Worm (Caenorhabditis elegans) whole organism, L1 larva: ENCODE results near the gene F28H6.7.
"Not testable (repeated sequence)": the region's sequence is repeated elsewhere in the genome, so short reads cannot be mapped to it uniquely, and the experiment has no call there.

ENCODE experiments used
- F16B12.6 ChIP-seq: fragments of 150-350 bp; optimal IDR thresholded peaks from 2 replicates; lab custom pipeline; 2014; ENCODE audit warnings: missing biosample characterization, missing genetic modification characterization
- ceh-90 ChIP-seq: sonication (generic microtip); optimal IDR thresholded peaks from 2 replicates; lab custom pipeline; 2016; ENCODE audit warnings: missing genetic modification characterization, missing compliant biosample characterization
- dpl-1 ChIP-seq, 3 experiments: fragments of 150-350 bp in 2 of 3; sonication (generic microtip) in 1 of 3; optimal IDR thresholded peaks; 2 replicates each; lab custom pipeline; 2014 to 2017; ENCODE audit warnings: missing biosample characterization in 3 of 3, missing genetic modification characterization in 3 of 3, missing genetic modification reagents in 3 of 3
- dsc-1 ChIP-seq: sonication (generic microtip); optimal IDR thresholded peaks from 2 replicates; lab custom pipeline; 2016; ENCODE audit warnings: mild to moderate bottlenecking, missing genetic modification characterization, missing compliant biosample characterization
- efl-1 ChIP-seq, 4 experiments: fragments of 150-350 bp; optimal IDR thresholded peaks in 3 of 4; peaks in 1 of 4; 1 replicate in 1 of 4; 2 replicates in 3 of 4; lab custom pipeline; 2014; ENCODE audit warnings: missing biosample characterization in 2 of 4, missing genetic modification characterization in 2 of 4, missing genetic modification reagents in 2 of 4
- elt-2 ChIP-seq: sonication (generic microtip); optimal IDR thresholded peaks from 2 replicates; lab custom pipeline; 2016; ENCODE audit warnings: missing genetic modification characterization, mild to moderate bottlenecking, inconsistent platforms, missing compliant biosample characterization, missing genetic modification reagents
- elt-3 ChIP-seq, 6 experiments: fragments of 150-350 bp in 1 of 6; sonication (generic microtip); optimal IDR thresholded peaks; 2 replicates each; lab custom pipeline; 2017 to 2018; ENCODE audit warnings: missing biosample characterization in 6 of 6, missing genetic modification characterization in 6 of 6, inconsistent platforms in 1 of 6
- fkh-8 ChIP-seq: sonication (generic microtip); optimal IDR thresholded peaks from 2 replicates; lab custom pipeline; 2016; ENCODE audit warnings: mild to moderate bottlenecking, missing genetic modification characterization, missing compliant biosample characterization
- fos-1 ChIP-seq: fragments of 150-350 bp; optimal IDR thresholded peaks from 2 replicates; lab custom pipeline; 2014; ENCODE audit warnings: missing biosample characterization, missing genetic modification characterization
- grh-1 ChIP-seq: fragments of 200-800 bp; sonication (Bioruptor generic); IDR thresholded peaks from 2 replicates; pipeline ENCODE4 v1.3.6; 2022; ENCODE audit warnings: missing genetic modification reagents, missing genetic modification characterization, missing compliant biosample characterization
- isw-1 ChIP-seq: fragments of 200-800 bp; sonication (Bioruptor generic); IDR thresholded peaks from 2 replicates; pipeline ENCODE4 v1.3.6; 2022; ENCODE audit warnings: missing genetic modification characterization, missing compliant biosample characterization
- lin-35 ChIP-seq, 2 experiments: fragments of 150-350 bp; optimal IDR thresholded peaks; 2 replicates each; lab custom pipeline; 2014; ENCODE audit warnings: missing biosample characterization in 2 of 2, missing genetic modification characterization in 2 of 2, missing genetic modification reagents in 2 of 2
- lin-39 ChIP-seq: fragments of 150-350 bp; optimal IDR thresholded peaks from 2 replicates; lab custom pipeline; 2014; ENCODE audit warnings: missing biosample characterization, missing genetic modification reagents, missing genetic modification characterization
- lir-3 ChIP-seq: sonication (generic microtip); optimal IDR thresholded peaks from 2 replicates; lab custom pipeline; 2016; ENCODE audit warnings: mild to moderate bottlenecking, missing genetic modification characterization, moderate library complexity, missing compliant biosample characterization; ENCODE audit not compliant: poor library complexity
- mab-9 ChIP-seq: fragments of 200-800 bp; sonication (Bioruptor generic); IDR thresholded peaks from 2 replicates; pipeline ENCODE4 v1.3.6; 2022; ENCODE audit warnings: missing genetic modification reagents, missing genetic modification characterization, missing compliant biosample characterization
- nhr-19 ChIP-seq: fragments of 200-800 bp; sonication (Bioruptor generic); conservative IDR thresholded peaks from 2 replicates; pipeline ENCODE4 v1.3.6; 2022; ENCODE audit warnings: missing genetic modification characterization, missing compliant biosample characterization
- nhr-20 ChIP-seq: sonication (generic microtip); optimal IDR thresholded peaks from 2 replicates; lab custom pipeline; 2016; ENCODE audit warnings: mild to moderate bottlenecking, missing genetic modification characterization, missing compliant biosample characterization
- nhr-71 ChIP-seq: sonication (generic microtip); optimal IDR thresholded peaks from 2 replicates; lab custom pipeline; 2016; ENCODE audit warnings: mild to moderate bottlenecking, missing genetic modification characterization, moderate library complexity, missing compliant biosample characterization
- nhr-85 ChIP-seq: sonication (generic microtip); peaks from one replicate; lab custom pipeline; 2016; ENCODE audit warnings: missing genetic modification characterization, inconsistent platforms, missing compliant biosample characterization
- nhr-90 ChIP-seq: sonication (generic microtip); optimal IDR thresholded peaks from 2 replicates; lab custom pipeline; 2016; ENCODE audit warnings: mild to moderate bottlenecking, missing genetic modification characterization, missing compliant biosample characterization; ENCODE audit not compliant: poor library complexity
- pax-3 ChIP-seq: fragments of 200-800 bp; sonication (Bioruptor generic); optimal IDR thresholded peaks from 2 replicates; lab custom pipeline; 2018; ENCODE audit warnings: mild to moderate bottlenecking, missing genetic modification characterization, moderate library complexity, missing compliant biosample characterization
- rnt-1 ChIP-seq: sonication (generic microtip); optimal IDR thresholded peaks from 2 replicates; lab custom pipeline; 2016; ENCODE audit warnings: mild to moderate bottlenecking, missing genetic modification characterization, moderate library complexity, missing compliant biosample characterization
- snu-23 ChIP-seq: sonication (generic microtip); optimal IDR thresholded peaks from 2 replicates; lab custom pipeline; 2016; ENCODE audit warnings: missing genetic modification characterization, missing compliant biosample characterization
- sptf-1 ChIP-seq: fragments of 150-350 bp; optimal IDR thresholded peaks from 2 replicates; lab custom pipeline; 2014; ENCODE audit warnings: missing biosample characterization, missing genetic modification characterization
- sup-37 ChIP-seq: fragments of 200-800 bp; sonication (Bioruptor generic); optimal IDR thresholded peaks from 2 replicates; lab custom pipeline; 2018; ENCODE audit warnings: mild to moderate bottlenecking, missing genetic modification characterization, missing compliant biosample characterization
- tbx-2 ChIP-seq: sonication (generic microtip); optimal IDR thresholded peaks from 2 replicates; lab custom pipeline; 2016; ENCODE audit warnings: missing genetic modification characterization, missing compliant biosample characterization
- unc-30 ChIP-seq: sonication (generic microtip); optimal IDR thresholded peaks from 2 replicates; lab custom pipeline; 2017; ENCODE audit warnings: missing biosample characterization, missing genetic modification characterization

Gene F28H6.7

DNA sequence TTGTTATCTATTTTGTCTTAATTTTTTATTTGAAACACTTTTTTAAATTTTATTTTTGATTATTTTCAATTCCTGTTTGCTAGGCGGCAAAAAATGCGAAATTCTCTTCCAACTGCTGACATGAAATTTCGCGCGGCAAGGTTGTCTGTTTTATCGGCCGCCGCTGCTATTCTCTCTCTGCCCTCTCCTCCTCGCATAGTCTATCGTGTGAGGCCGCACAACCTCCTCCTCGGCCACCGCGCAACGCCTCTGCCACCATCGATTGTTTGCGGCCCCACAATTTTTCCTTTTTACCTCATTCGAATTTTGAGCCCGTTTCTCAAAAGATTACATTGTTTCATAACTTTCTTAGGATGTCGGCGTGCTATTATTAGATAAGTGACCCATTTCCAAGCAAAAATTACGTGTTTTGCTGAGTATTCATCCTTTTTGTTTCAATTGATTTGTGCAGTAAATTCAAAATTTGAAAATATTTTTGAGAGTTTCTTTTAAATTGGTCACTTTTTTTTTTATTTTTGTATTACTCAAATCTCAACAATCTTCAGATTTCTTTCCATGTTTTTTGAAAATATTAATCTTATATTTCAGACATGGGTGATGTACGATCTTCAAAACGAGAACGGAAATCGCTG, 11.5 kb downstream of the F28H6.7 start, which contains the start of gene F28H6.4 (continued):
- TF ChIP-seq dsc-1 (tag; lab: Kevin White, UChicago), result no peak
- no peak for TF ChIP-seq nhr-90 (tag; lab: Kevin White, UChicago)
- TF ChIP-seq grh-1 (GFP tag; lab: Robert Waterston, UW), result no peak
- no peak for TF ChIP-seq elt-3 (tag; optimal IDR thresholded peaks at IDR 0.05; lab: Kevin White, UChicago)
- peak; percentile 2 for TF ChIP-seq tbx-2 (tag; lab: Kevin White, UChicago)
- TF ChIP-seq nhr-85 (tag; lab: Kevin White, UChicago), result no peak
- TF ChIP-seq lir-3 (tag; lab: Kevin White, UChicago), result no peak
- no peak for TF ChIP-seq nhr-71 (tag; lab: Kevin White, UChicago)
- peak in 2 of 3 experiments; percentile 10 to 20 for TF ChIP-seq dpl-1 (GFP tag; optimal IDR thresholded peaks at IDR 0.05; lab: Kevin White, UChicago)
- TF ChIP-seq efl-1 (optimal IDR thresholded peaks at IDR 0.05; lab: Kevin White, UChicago), result peak in 1 of 2 experiments; percentile 36
- TF ChIP-seq efl-1 (GFP tag; optimal IDR thresholded peaks at IDR 0.05 in 1 of 2; lab: Kevin White, UChicago), result no peak
- TF ChIP-seq fkh-8 (tag; lab: Kevin White, UChicago), result peak; percentile 20
- no peak for TF ChIP-seq pax-3 (tag; lab: Kevin White, UChicago)

DNA sequence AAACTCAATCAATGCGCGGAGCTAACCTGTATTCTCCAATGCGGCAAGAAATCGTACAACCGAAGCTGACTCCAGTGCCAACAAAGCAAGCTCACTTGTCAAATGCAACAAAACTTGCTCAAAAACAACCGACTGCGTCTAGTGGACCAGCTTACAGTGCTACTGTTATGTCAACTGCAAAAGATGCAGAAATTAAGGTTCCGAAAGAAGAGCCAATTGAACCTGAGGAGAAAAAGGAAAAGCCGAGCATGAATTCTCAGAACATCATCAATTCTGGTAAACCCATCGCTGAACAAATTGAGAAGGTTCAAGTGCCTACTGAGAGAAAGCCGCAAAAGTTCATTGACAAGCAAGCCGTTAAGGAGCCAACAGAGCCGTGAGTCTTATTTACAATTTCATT, 15.6 kb downstream of the F28H6.7 start:
- TF ChIP-seq rnt-1 (tag; lab: Kevin White, UChicago), result no peak

DNA sequence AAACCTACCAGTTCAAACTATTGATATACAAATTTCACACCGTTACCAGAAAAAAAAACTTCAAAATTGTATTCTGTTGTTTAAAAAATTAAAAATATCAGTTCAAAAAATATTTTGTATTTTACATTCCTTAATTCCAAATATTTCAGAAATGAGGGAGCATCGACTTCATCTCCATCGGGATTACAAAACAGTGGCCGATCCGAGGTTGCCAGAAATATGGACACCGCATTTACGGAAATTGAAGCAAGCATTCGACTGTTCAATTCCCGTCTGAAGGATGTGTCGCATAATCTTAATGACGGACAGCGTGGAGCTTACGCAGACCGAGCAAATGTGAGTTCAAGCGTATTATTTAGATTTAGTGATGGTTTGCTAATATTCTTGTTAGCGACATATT, 16.8 kb downstream of the F28H6.7 start:
- TF ChIP-seq fos-1 (tag; lab: Kevin White, UChicago) (no peak), efl-1 (optimal IDR thresholded peaks at IDR 0.05; lab: Kevin White, UChicago) (no peak), efl-1 (GFP tag; optimal IDR thresholded peaks at IDR 0.05 in 1 of 2; lab: Kevin White, UChicago) (peak in 1 of 2 experiments; percentile 73)

DNA sequence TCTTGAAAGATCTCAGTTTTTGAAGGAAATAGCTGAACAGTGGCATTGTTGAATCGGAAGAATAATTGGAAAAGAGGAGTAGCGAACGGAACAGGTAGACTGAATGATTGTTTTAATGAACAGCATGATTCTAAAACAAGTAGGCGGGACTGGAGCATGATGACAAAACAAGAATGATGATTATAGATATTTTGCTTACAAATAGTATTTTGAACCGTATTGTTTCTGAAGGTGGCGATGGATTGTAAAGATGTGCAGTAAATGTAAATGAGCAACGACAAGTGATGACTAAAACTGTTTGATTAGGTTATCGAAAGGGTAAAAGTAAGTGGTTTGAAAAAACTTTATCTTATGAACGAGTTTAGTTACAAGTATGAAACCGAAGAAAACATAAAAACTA, 18.3 kb downstream of the F28H6.7 start, which contains the start of gene F28H6.8:
F28H6.8 (minus strand) TSS at position 101 of the 400 bp plus-strand sequence.
- TF ChIP-seq unc-30, result no peak

DNA sequence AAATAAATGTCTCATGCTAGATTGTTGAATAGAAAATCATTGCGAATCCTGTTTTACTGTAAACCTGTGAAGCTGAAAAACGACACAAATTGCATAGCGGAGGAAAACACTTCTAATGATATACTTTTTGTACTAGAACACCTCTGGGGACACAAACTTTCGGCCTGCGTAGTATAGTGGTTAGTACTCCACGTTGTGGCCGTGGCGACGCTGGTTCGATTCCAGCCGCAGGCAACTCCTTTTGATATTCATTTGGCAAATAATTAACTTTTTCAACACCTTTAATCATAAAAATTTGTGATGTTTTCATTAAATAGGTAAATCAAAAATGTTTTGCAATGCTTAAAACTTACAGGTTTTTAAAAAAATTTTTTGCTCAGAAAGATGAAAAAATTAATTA, 19.0 kb downstream of the F28H6.7 start:
- no peak for TF ChIP-seq isw-1 (GFP tag; lab: Robert Waterston, UW)
- TF ChIP-seq sptf-1 (tag; lab: Kevin White, UChicago), result no peak
- no peak for TF ChIP-seq lin-39 (tag; lab: Kevin White, UChicago)
- no peak for TF ChIP-seq pax-3 (tag; lab: Kevin White, UChicago)
- TF ChIP-seq F16B12.6 (tag; lab: Kevin White, UChicago), result no peak
- no peak for TF ChIP-seq sup-37 (GFP tag; lab: Kevin White, UChicago)
- no peak for TF ChIP-seq mab-9
- no peak for TF ChIP-seq efl-1 (optimal IDR thresholded peaks at IDR 0.05; lab: Kevin White, UChicago)
- TF ChIP-seq efl-1 (GFP tag; optimal IDR thresholded peaks at IDR 0.05 in 1 of 2; lab: Kevin White, UChicago), result no peak
- peak; percentile 17 for TF ChIP-seq snu-23 (GFP tag; lab: Kevin White, UChicago)
- peak; percentile 3 for TF ChIP-seq elt-2 (tag; lab: Kevin White, UChicago)
- no peak for TF ChIP-seq nhr-20
- no peak for TF ChIP-seq ceh-90 (tag; lab: Kevin White, UChicago)
- TF ChIP-seq lin-35 (GFP tag; optimal IDR thresholded peaks at IDR 0.05; lab: Kevin White, UChicago), result peak in 1 of 2 experiments; percentile 14

DNA sequence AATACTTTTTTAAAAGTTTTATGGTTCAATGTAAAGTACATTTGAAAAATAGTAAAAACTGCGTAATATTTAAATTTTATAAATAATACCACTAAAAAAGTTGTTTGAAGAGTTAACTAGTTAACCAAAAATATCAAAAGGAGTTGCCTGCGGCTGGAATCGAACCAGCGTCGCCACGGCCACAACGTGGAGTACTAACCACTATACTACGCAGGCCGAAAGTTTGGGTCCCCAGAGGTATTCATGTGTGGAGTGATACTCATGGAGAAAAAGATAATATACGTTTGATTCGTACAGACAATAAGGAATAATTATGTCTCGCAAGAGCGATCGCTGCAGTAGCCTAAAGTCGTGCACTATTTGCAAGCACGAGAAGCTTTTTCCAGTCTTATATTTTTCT, 20.9 kb downstream of the F28H6.7 start:
- TF ChIP-seq snu-23 (GFP tag; lab: Kevin White, UChicago) (peak; percentile 45), nhr-90 (tag; lab: Kevin White, UChicago) (peak; percentile 49), efl-1 (GFP tag; optimal IDR thresholded peaks at IDR 0.05 in 1 of 2; lab: Kevin White, UChicago) (peak in 1 of 2 experiments; percentile 56), nhr-71 (tag; lab: Kevin White, UChicago) (peak; percentile 23), rnt-1 (tag; lab: Kevin White, UChicago) (peak; percentile 16), nhr-20 (peak; percentile 15), nhr-19 (0 out of 2 replicates have a peak, but pooled peaks have one; percentile 20)
- not testable (repeated sequence) for TF ChIP-seq efl-1 (optimal IDR thresholded peaks at IDR 0.05; lab: Kevin White, UChicago)
